Worm (Caenorhabditis elegans): Measurements from ENCODE around the gene C08B6.8.

C08B6.8 gene

ce11 chrV:10146787-10147186 lies 12.3 kb downstream of the C08B6.8 start:
- TF ChIP-seq nhr-11 (tag; optimal IDR thresholded peaks at IDR 0.05), result no peak
- no peak for TF ChIP-seq ref-2 (tag; optimal IDR thresholded peaks at IDR 0.05)
- no peak for TF ChIP-seq hlh-13 (GFP tag; optimal IDR thresholded peaks at IDR 0.05)
- TF ChIP-seq ceh-18 (tag; optimal IDR thresholded peaks at IDR 0.05), result peak; percentile 60
- TF ChIP-seq npax-4 (tag; optimal IDR thresholded peaks at IDR 0.05), result no peak
- no peak for TF ChIP-seq unc-42 (tag; optimal IDR thresholded peaks at IDR 0.05)
- no peak for TF ChIP-seq K09A11.1 (tag; optimal IDR thresholded peaks at IDR 0.05; ENCODE audit: insufficient read depth)
- TF ChIP-seq lim-6 (tag; optimal IDR thresholded peaks at IDR 0.05), result no peak

ce11 chrV:10148352-10148751 lies 13.9 kb downstream of the C08B6.8 start, which contains the start of gene srsx-26:
TSS of gene srsx-26 (plus strand) at chrV:10148652.
- no peak for TF ChIP-seq npax-4 (tag; optimal IDR thresholded peaks at IDR 0.05)
- TF ChIP-seq ttx-3 (tag; optimal IDR thresholded peaks at IDR 0.05), result no peak
- TF ChIP-seq ztf-16 (tag; optimal IDR thresholded peaks at IDR 0.05), result no peak
- TF ChIP-seq dve-1 (tag; optimal IDR thresholded peaks at IDR 0.05), result no peak
- no peak for TF ChIP-seq ceh-31 (tag; optimal IDR thresholded peaks at IDR 0.05)
- no peak for TF ChIP-seq fkh-10 (GFP tag; optimal IDR thresholded peaks at IDR 0.05)
- TF ChIP-seq pat-9 (tag; optimal IDR thresholded peaks at IDR 0.05), result no peak
- TF ChIP-seq che-1 (tag; optimal IDR thresholded peaks at IDR 0.05), result no peak
- TF ChIP-seq hlh-30 (tag; optimal IDR thresholded peaks at IDR 0.05; ENCODE audit: insufficient read depth), result no peak
- no peak for TF ChIP-seq syd-9 (tag; optimal IDR thresholded peaks at IDR 0.05)
- no peak for TF ChIP-seq ceh-9 (tag; optimal IDR thresholded peaks at IDR 0.05)
- no peak for TF ChIP-seq rnt-1 (tag; optimal IDR thresholded peaks at IDR 0.05)
- TF ChIP-seq ceh-18 (tag; optimal IDR thresholded peaks at IDR 0.05), result no peak
- no peak for TF ChIP-seq K02D7.2 (tag; optimal IDR thresholded peaks at IDR 0.05)

- TF ChIP-seq ceh-34 (tag; optimal IDR thresholded peaks at IDR 0.05) (no peak), fax-1 (tag; optimal IDR thresholded peaks at IDR 0.05) (no peak), madf-2 (tag; optimal IDR thresholded peaks at IDR 0.05) (no peak), tbx-7 (tag; optimal IDR thresholded peaks at IDR 0.05) (no peak), ttx-3 (tag; optimal IDR thresholded peaks at IDR 0.05) (no peak), lim-6 (tag; optimal IDR thresholded peaks at IDR 0.05) (no peak)
Observed at ce11 chrV:10149728-10150127, 15.3 kb downstream of the C08B6.8 start, which contains the start of gene srsx-27. TSS of gene srsx-27 (plus strand) at chrV:10150028.

ce11 chrV:10152278-10152677 lies 17.8 kb downstream of the C08B6.8 start, which contains the start of gene srsx-28:
TSS of gene srsx-28 (plus strand) at chrV:10152578.
- no peak for TF ChIP-seq sox-4 (tag; optimal IDR thresholded peaks at IDR 0.05)
- no peak for TF ChIP-seq pha-4 (tag; optimal IDR thresholded peaks at IDR 0.05)
- TF ChIP-seq mec-3 (tag; optimal IDR thresholded peaks at IDR 0.05; ENCODE audit: borderline replicate concordance), result no peak
- no peak for TF ChIP-seq fkh-6 (tag; optimal IDR thresholded peaks at IDR 0.05)
- TF ChIP-seq pax-1 (tag; optimal IDR thresholded peaks at IDR 0.05), result no peak
- no peak for TF ChIP-seq T23F11.4 (GFP tag; optimal IDR thresholded peaks at IDR 0.05)
- no peak for TF ChIP-seq nhr-232 (tag; optimal IDR thresholded peaks at IDR 0.05)
- TF ChIP-seq sdc-2 (tag; optimal IDR thresholded peaks at IDR 0.05), result no peak
- TF ChIP-seq tbx-2 (tag; optimal IDR thresholded peaks at IDR 0.05), result no peak
- no peak for TF ChIP-seq ceh-24 (tag; optimal IDR thresholded peaks at IDR 0.05)
- TF ChIP-seq ttx-3 (tag; optimal IDR thresholded peaks at IDR 0.05), result no peak
- no peak for TF ChIP-seq pha-2 (tag; optimal IDR thresholded peaks at IDR 0.05)
- TF ChIP-seq Y22D7AL.16 (tag; optimal IDR thresholded peaks at IDR 0.05), result no peak
- TF ChIP-seq C38D4.7 (GFP tag; optimal IDR thresholded peaks at IDR 0.05), result no peak
- no peak for TF ChIP-seq dmd-4 (tag; optimal IDR thresholded peaks at IDR 0.05; ENCODE audit: borderline replicate concordance)
- TF ChIP-seq ceh-34 (tag; optimal IDR thresholded peaks at IDR 0.05), result no peak
- TF ChIP-seq fkh-10 (GFP tag; optimal IDR thresholded peaks at IDR 0.05), result no peak
- no peak for TF ChIP-seq fax-1 (tag; optimal IDR thresholded peaks at IDR 0.05)
